Fruit fly (Drosophila melanogaster) whole organism, embryonic: ENCODE results near the gene drongo.

ENCODE experiments used
- ATbp ChIP-seq: fragments of 200-800 bp; sonication (Bioruptor generic); optimal IDR thresholded peaks from 2 replicates; lab custom pipeline; 2017; ENCODE audit warnings: missing biosample characterization, mild to moderate bottlenecking, missing genetic modification characterization, missing genetic modification reagents
- Ada2b ChIP-seq: fragments of 200-800 bp; sonication (Bioruptor generic); IDR thresholded peaks from 2 replicates; pipeline ENCODE4 v1.3.6; 2022; ENCODE audit warnings: missing biosample characterization, missing genetic modification characterization
- Atf6 ChIP-seq: fragments of 200-800 bp; sonication (Bioruptor generic); IDR thresholded peaks from 2 replicates; pipeline ENCODE4 v1.3.6; 2022; ENCODE audit warnings: missing biosample characterization, missing genetic modification characterization
- C15 ChIP-seq: fragments of 200-800 bp; sonication (Bioruptor generic); IDR thresholded peaks from 3 replicates; pipeline ENCODE4 v1.3.6; 2022; ENCODE audit warnings: missing biosample characterization, missing genetic modification characterization
- CG11085 ChIP-seq: fragments of 200-800 bp; sonication (Bioruptor generic); IDR thresholded peaks from 2 replicates; pipeline ENCODE4 v1.3.6; 2022; ENCODE audit warnings: missing biosample characterization, missing genetic modification characterization
- CG1529 ChIP-seq: fragments of 200-800 bp; sonication (Bioruptor generic); optimal IDR thresholded peaks from 3 replicates; lab custom pipeline; 2018; ENCODE audit warnings: missing biosample characterization, missing genetic modification characterization
- CG17568 ChIP-seq: fragments of 200-800 bp; sonication (Bioruptor generic); optimal IDR thresholded peaks from 2 replicates; lab custom pipeline; 2018; ENCODE audit warnings: missing biosample characterization, mild to moderate bottlenecking, missing genetic modification characterization, moderate library complexity
- CG32532 ChIP-seq: fragments of 200-800 bp; sonication (Bioruptor generic); IDR thresholded peaks from 2 replicates; pipeline ENCODE4 v1.3.6; 2022; ENCODE audit warnings: missing biosample characterization, missing genetic modification characterization
- CG3726 ChIP-seq: fragments of 200-800 bp; sonication (Bioruptor generic); IDR thresholded peaks from 3 replicates; pipeline ENCODE4, ENCODE4 v1.3.6; 2022; ENCODE audit warnings: missing biosample characterization, missing genetic modification characterization
- CG3838 ChIP-seq: fragments of 200-800 bp; sonication (Bioruptor generic); optimal IDR thresholded peaks from 3 replicates; lab custom pipeline; 2016; ENCODE audit warnings: missing biosample characterization, missing genetic modification characterization
- CG3995 ChIP-seq: fragments of 200-800 bp; sonication (Bioruptor generic); optimal IDR thresholded peaks from 3 replicates; lab custom pipeline; 2016; ENCODE audit warnings: missing biosample characterization, missing genetic modification characterization
- CG4730 ChIP-seq: fragments of 200-800 bp; sonication (Bioruptor generic); IDR thresholded peaks from 2 replicates; pipeline ENCODE4 v1.3.6; 2022; ENCODE audit warnings: missing biosample characterization, missing genetic modification characterization
- CG5245 ChIP-seq: fragments of 200-800 bp; sonication (Bioruptor generic); optimal IDR thresholded peaks from 3 replicates; lab custom pipeline; 2016; ENCODE audit warnings: missing biosample characterization, missing genetic modification characterization
- CG6654 ChIP-seq: fragments of 200-800 bp; sonication (Bioruptor generic); optimal IDR thresholded peaks from 2 replicates; lab custom pipeline; 2017; ENCODE audit warnings: missing biosample characterization, mild to moderate bottlenecking, missing genetic modification characterization
- CG7357 ChIP-seq: fragments of 200-800 bp; sonication (Bioruptor generic); IDR thresholded peaks from 3 replicates; pipeline ENCODE4 v1.3.6; 2022; ENCODE audit warnings: missing biosample characterization, missing genetic modification characterization
- CG7987 ChIP-seq: fragments of 200-800 bp; sonication (Bioruptor generic); optimal IDR thresholded peaks from 2 replicates; lab custom pipeline; 2018; ENCODE audit warnings: missing biosample characterization, mild to moderate bottlenecking, missing genetic modification characterization, moderate library complexity
- CG8281 ChIP-seq: fragments of 200-800 bp; sonication (Bioruptor generic); optimal IDR thresholded peaks from 2 replicates; lab custom pipeline; 2018; ENCODE audit warnings: missing biosample characterization, mild to moderate bottlenecking, missing genetic modification characterization, moderate library complexity
- CG9609 ChIP-seq: fragments of 200-800 bp; sonication (Bioruptor generic); optimal IDR thresholded peaks from 3 replicates; lab custom pipeline; 2016; ENCODE audit warnings: missing biosample characterization, missing genetic modification characterization
- Drgx ChIP-seq: fragments of 200-800 bp; sonication (Bioruptor generic); IDR thresholded peaks from 2 replicates; pipeline ENCODE4 v1.3.6; 2022; ENCODE audit warnings: missing biosample characterization, missing genetic modification characterization
- E2f1 ChIP-seq: fragments of 200-800 bp; sonication (Bioruptor generic); IDR thresholded peaks from 2 replicates; pipeline ENCODE4 v1.3.6; 2022; ENCODE audit warnings: missing biosample characterization, missing genetic modification characterization
- Ets97D ChIP-seq: fragments of 200-800 bp; sonication (Bioruptor generic); optimal IDR thresholded peaks from 3 replicates; lab custom pipeline; 2016; ENCODE audit warnings: missing biosample characterization, missing genetic modification characterization
- Gsc ChIP-seq: fragments of 200-800 bp; sonication (Bioruptor generic); IDR thresholded peaks from 2 replicates; pipeline ENCODE4 v1.3.6; 2022; ENCODE audit warnings: missing biosample characterization, missing genetic modification characterization
- Gug ChIP-seq: fragments of 200-800 bp; sonication (Bioruptor generic); IDR thresholded peaks from 4 replicates; pipeline ENCODE4 v1.3.6; 2022; ENCODE audit warnings: missing biosample characterization, missing genetic modification characterization
- HLHmδ ChIP-seq: fragments of 200-800 bp; sonication (Bioruptor generic); optimal IDR thresholded peaks from 2 replicates; lab custom pipeline; 2018; ENCODE audit warnings: missing biosample characterization, mild to moderate bottlenecking, missing genetic modification characterization, moderate library complexity
- Hr3 ChIP-seq: fragments of 200-800 bp; sonication (Bioruptor generic); optimal IDR thresholded peaks from 3 replicates; lab custom pipeline; 2016; ENCODE audit warnings: missing biosample characterization, missing genetic modification characterization
- MBD-R2 ChIP-seq: fragments of 200-800 bp; sonication (Bioruptor generic); IDR thresholded peaks from 2 replicates; pipeline ENCODE4 v1.3.6; 2022; ENCODE audit warnings: missing biosample characterization, missing genetic modification characterization
- Pdp1 ChIP-seq, 2 experiments: fragments of 200-800 bp; sonication (Bioruptor generic); optimal IDR thresholded peaks; 3 replicates each; lab custom pipeline; 2016; ENCODE audit warnings: missing biosample characterization in 2 of 2, missing genetic modification characterization in 2 of 2, mild to moderate bottlenecking in 1 of 2, moderate library complexity in 1 of 2
- Side ChIP-seq: fragments of 200-800 bp; sonication (Bioruptor generic); optimal IDR thresholded peaks from 2 replicates; lab custom pipeline; 2016; ENCODE audit warnings: missing biosample characterization, missing genetic modification characterization
- Ssrp ChIP-seq: fragments of 200-800 bp; sonication (Bioruptor generic); optimal IDR thresholded peaks from 2 replicates; lab custom pipeline; 2018; ENCODE audit warnings: missing biosample characterization, mild to moderate bottlenecking, missing genetic modification characterization, moderate library complexity
- amos ChIP-seq: fragments of 200-800 bp; sonication (Bioruptor generic); IDR thresholded peaks from 2 replicates; pipeline ENCODE4 v1.3.6; 2022; ENCODE audit warnings: missing biosample characterization, missing genetic modification characterization; ENCODE audit not compliant: partially characterized antibody
- bcd ChIP-seq: fragments of 200-800 bp; sonication (Bioruptor generic); optimal IDR thresholded peaks from 2 replicates; lab custom pipeline; 2017; ENCODE audit warnings: missing biosample characterization, mild to moderate bottlenecking, missing genetic modification characterization
- bowl ChIP-seq: fragments of 200-800 bp; sonication (Bioruptor generic); IDR thresholded peaks from 2 replicates; pipeline ENCODE4 v1.3.6; 2022; ENCODE audit warnings: missing biosample characterization, missing genetic modification characterization
- cas ChIP-seq: fragments of 200-800 bp; sonication (Bioruptor generic); IDR thresholded peaks from 2 replicates; pipeline ENCODE4 v1.3.6; 2022; ENCODE audit warnings: missing biosample characterization, missing genetic modification characterization
- ci ChIP-seq: fragments of 200-800 bp; sonication (Bioruptor generic); IDR thresholded peaks from 3 replicates; pipeline ENCODE4 v1.3.6; 2022; ENCODE audit warnings: missing biosample characterization, missing genetic modification characterization
- dmrt99B ChIP-seq: fragments of 200-800 bp; sonication (Bioruptor generic); optimal IDR thresholded peaks from 2 replicates; lab custom pipeline; 2018; ENCODE audit warnings: missing biosample characterization, mild to moderate bottlenecking, missing genetic modification characterization, moderate library complexity
- dysf ChIP-seq: fragments of 200-800 bp; sonication (Bioruptor generic); IDR thresholded peaks from 3 replicates; pipeline ENCODE4 v1.3.6; 2022; ENCODE audit warnings: missing biosample characterization, missing genetic modification characterization
- ewg ChIP-seq: fragments of 200-800 bp; sonication (Bioruptor generic); optimal IDR thresholded peaks from 3 replicates; lab custom pipeline; 2017; ENCODE audit warnings: mild to moderate bottlenecking, missing biosample characterization, missing genetic modification reagents, missing genetic modification characterization
- jigr1 ChIP-seq: fragments of 200-800 bp; sonication (Bioruptor generic); IDR thresholded peaks from 3 replicates; pipeline ENCODE4 v1.3.6; 2022; ENCODE audit warnings: missing biosample characterization, missing genetic modification characterization
- jumu ChIP-seq: fragments of 200-800 bp; sonication (Bioruptor generic); optimal IDR thresholded peaks from 3 replicates; lab custom pipeline; 2016; ENCODE audit warnings: missing biosample characterization, missing genetic modification characterization
- ken ChIP-seq: fragments of 200-800 bp; sonication (Bioruptor generic); IDR thresholded peaks from 3 replicates; pipeline ENCODE4 v1.3.6; 2022; ENCODE audit warnings: missing biosample characterization, missing genetic modification characterization
- mam ChIP-seq: fragments of 200-800 bp; sonication (Bioruptor generic); optimal IDR thresholded peaks from 3 replicates; lab custom pipeline; 2016; ENCODE audit warnings: missing biosample characterization, missing genetic modification characterization
- nau ChIP-seq: fragments of 200-800 bp; sonication (Bioruptor generic); optimal IDR thresholded peaks from 3 replicates; lab custom pipeline; 2017; ENCODE audit warnings: missing biosample characterization, mild to moderate bottlenecking, missing genetic modification characterization, missing genetic modification reagents
- prd ChIP-seq, 3 experiments: fragments of >200 bp in 2 of 3; fragments of 200-800 bp in 1 of 3; sonication (Bioruptor generic) in 1 of 3; optimal IDR thresholded peaks in 2 of 3; IDR thresholded peaks in 1 of 3; 2 replicates in 2 of 3; 3 replicates in 1 of 3; pipeline versions ENCODE4 v1.3.6 to Lab custom; 2017 to 2022; ENCODE audit warnings: missing biosample characterization in 1 of 3, missing genetic modification characterization in 1 of 3
- salm ChIP-seq: fragments of 200-800 bp; sonication (Bioruptor generic); optimal IDR thresholded peaks from 2 replicates; lab custom pipeline; 2018; ENCODE audit warnings: missing biosample characterization, mild to moderate bottlenecking, missing genetic modification characterization
- sc ChIP-seq, 3 experiments: fragments of >200 bp in 2 of 3; fragments of 200-800 bp in 1 of 3; sonication (Bioruptor generic) in 1 of 3; optimal IDR thresholded peaks; 2 replicates in 2 of 3; 3 replicates in 1 of 3; lab custom pipeline; 2017; ENCODE audit warnings: mild to moderate bottlenecking in 1 of 3, missing biosample characterization in 1 of 3, missing genetic modification characterization in 1 of 3, missing genetic modification reagents in 1 of 3
- shn ChIP-seq: fragments of 200-800 bp; sonication (Bioruptor generic); optimal IDR thresholded peaks from 3 replicates; lab custom pipeline; 2016; ENCODE audit warnings: missing biosample characterization, missing genetic modification characterization
- sisA ChIP-seq: fragments of 200-800 bp; sonication (Bioruptor generic); IDR thresholded peaks from 2 replicates; pipeline ENCODE4 v1.3.6; 2022; ENCODE audit warnings: missing biosample characterization, missing genetic modification characterization
- stc ChIP-seq: fragments of 200-800 bp; sonication (Bioruptor generic); IDR thresholded peaks from 2 replicates; pipeline ENCODE4 v1.3.6; 2022; ENCODE audit warnings: missing biosample characterization, missing genetic modification characterization
- trh ChIP-seq: fragments of 200-800 bp; sonication (Bioruptor generic); optimal IDR thresholded peaks from 2 replicates; lab custom pipeline; 2016; ENCODE audit warnings: missing biosample characterization, missing genetic modification characterization
- wek ChIP-seq: fragments of 200-800 bp; sonication (Bioruptor generic); optimal IDR thresholded peaks from 3 replicates; lab custom pipeline; 2018; ENCODE audit warnings: missing biosample characterization, mild to moderate bottlenecking, missing genetic modification characterization, moderate library complexity

Gene drongo

DNA sequence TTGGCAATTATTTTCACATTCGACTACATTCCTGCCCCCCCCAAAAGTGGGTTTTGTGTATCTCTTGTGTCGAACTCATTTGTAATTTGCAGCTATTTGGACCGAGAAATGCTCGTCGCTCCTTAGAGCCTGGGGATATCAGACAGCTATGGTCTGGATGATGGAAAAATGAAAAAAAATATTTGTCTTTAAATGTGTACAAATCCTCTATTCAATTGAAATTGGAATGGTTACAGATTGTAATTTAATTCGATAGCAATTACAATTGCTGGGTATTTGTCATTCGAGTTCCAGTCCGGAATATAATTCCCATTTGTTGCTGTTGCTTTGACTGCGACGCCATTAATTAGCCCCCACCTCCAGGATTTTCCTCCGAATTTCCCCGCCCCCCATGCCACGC is 38.9 kb upstream of the drongo start (continued):
- TF ChIP-seq jumu (GFP tag; lab: Kevin White, UChicago) (no peak), ewg (GFP tag; lab: Kevin White, UChicago) (peak; percentile 11), CG17568 (GFP tag; lab: Kevin White, UChicago) (no peak), salm (tag; lab: Kevin White, UChicago) (no peak), Ssrp (tag; lab: Kevin White, UChicago) (no peak), nau (GFP tag; lab: Kevin White, UChicago) (no peak), CG11085 (GFP tag; lab: Robert Waterston, UW) (no peak), wek (GFP tag; lab: Kevin White, UChicago) (no peak), ATbp (GFP tag; lab: Kevin White, UChicago) (peak; percentile 36), Gsc (GFP tag; lab: Robert Waterston, UW) (0 out of 2 replicates have a peak, but pooled peaks have one; percentile 6), Atf6 (GFP tag; lab: Robert Waterston, UW) (peak; percentile 54; the same call in 1 of the 2 replicates), amos (no peak), sisA (peak; percentile 57), dmrt99B (tag; lab: Kevin White, UChicago) (peak; percentile 39), CG3838 (no peak), bowl (no peak), Drgx (GFP tag; lab: Robert Waterston, UW) (no peak), Hr3 (GFP tag; lab: Kevin White, UChicago) (no peak), shn (peak; percentile 0), mam (GFP tag; lab: Kevin White, UChicago) (peak; percentile 25), HLHmδ (no peak), C15 (GFP tag; lab: Robert Waterston, UW) (no peak), CG32532 (GFP tag; lab: Robert Waterston, UW) (0 out of 2 replicates have a peak, but pooled peaks have one; percentile 29), Ets97D (no peak), Gug (GFP tag; lab: Robert Waterston, UW) (0 out of 4 replicates have a peak, but pooled peaks have one; percentile 12), ci (GFP tag; lab: Robert Waterston, UW) (peak; percentile 80), CG5245 (GFP tag; lab: Kevin White, UChicago) (no peak), CG3995 (GFP tag; lab: Kevin White, UChicago) (no peak), CG4730 (GFP tag; lab: Robert Waterston, UW) (peak; percentile 30; the same call in 1 of the 2 replicates), CG1529 (peak; percentile 21), CG7357 (GFP tag; lab: Robert Waterston, UW) (0 out of 3 replicates have a peak, but pooled peaks have one; percentile 6), jigr1 (GFP tag; lab: Robert Waterston, UW) (0 out of 3 replicates have a peak, but pooled peaks have one; percentile 45), CG9609 (peak; percentile 36), sc (optimal IDR thresholded peaks at IDR 0.05; lab: Kevin White, UChicago) (no peak), sc (GFP tag; optimal IDR thresholded peaks at IDR 0.05; lab: Kevin White, UChicago) (peak; percentile 22), dysf (GFP tag; lab: Robert Waterston, UW) (peak; percentile 55; the same call in 2 of the 3 replicates), Side (GFP tag; lab: Kevin White, UChicago) (no peak), E2f1 (GFP tag; lab: Robert Waterston, UW) (peak; percentile 38; the same call in 1 of the 2 replicates), trh (GFP tag; lab: Kevin White, UChicago) (no peak), ken (0 out of 3 replicates have a peak, but pooled peaks have one; percentile 44), bcd (GFP tag; lab: Kevin White, UChicago) (peak; percentile 2), Ada2b (peak; percentile 29; the same call in 1 of the 2 replicates), CG7987 (GFP tag; lab: Kevin White, UChicago) (no peak), CG6654 (GFP tag; lab: Kevin White, UChicago) (no peak), stc (0 out of 2 replicates have a peak, but pooled peaks have one; percentile 21), CG3726 (0 out of 3 replicates have a peak, but pooled peaks have one; percentile 35), Pdp1 (GFP tag; optimal IDR thresholded peaks at IDR 0.05; lab: Kevin White, UChicago) (no peak), MBD-R2 (GFP tag; lab: Robert Waterston, UW) (no peak), cas (no peak), CG8281 (tag; lab: Kevin White, UChicago) (no peak), prd (optimal IDR thresholded peaks at IDR 0.05; lab: Kevin White, UChicago) (no peak), prd (GFP tag; IDR thresholded peaks at IDR 0.05; lab: Robert Waterston, UW) (peak; percentile 71)
